Worm (Caenorhabditis elegans) whole organism, L4/young adult: ENCODE data around the gene ZK637.12.

Source experiments
- W03F9.2 ChIP-seq: fragments of 150-350 bp; optimal IDR thresholded peaks from 2 replicates; lab custom pipeline; 2014; ENCODE audit warnings: missing biosample characterization, missing genetic modification characterization
- dao-5 ChIP-seq: sonication (generic microtip); optimal IDR thresholded peaks from 2 replicates; lab custom pipeline; 2016; ENCODE audit warnings: missing genotype, missing genetic modification characterization, moderate library complexity, missing compliant biosample characterization
- him-1 ChIP-seq: sonication (generic microtip); optimal IDR thresholded peaks from 2 replicates; lab custom pipeline; 2016; ENCODE audit warnings: missing genotype, missing genetic modification reagents, missing genetic modification characterization, missing compliant biosample characterization

The ZK637.12 gene

DNA sequence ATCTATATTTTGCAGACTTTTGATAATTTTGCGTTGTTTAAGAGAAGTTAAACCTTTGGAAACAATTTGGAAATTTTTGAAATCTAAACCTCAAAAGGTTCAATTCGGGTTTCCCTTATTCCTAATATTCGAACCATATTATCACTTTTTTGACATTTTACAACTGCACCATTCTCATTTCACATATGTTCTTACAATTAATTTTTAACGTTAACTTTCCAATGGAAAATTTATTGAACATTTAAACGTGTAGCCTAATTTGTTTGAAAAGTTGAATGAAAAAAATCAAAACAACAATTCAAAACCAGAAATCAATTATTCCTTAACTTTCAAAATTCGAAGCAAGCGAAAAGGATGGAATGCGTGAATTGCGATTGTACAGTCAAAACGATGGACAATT is at the start of gene ZK637.12:
ZK637.12 (plus strand) TSS at position 301 of the 400 bp plus-strand sequence.
- TF ChIP-seq dao-5 (tag; lab: Kevin White, UChicago) (no peak), W03F9.2 (tag; lab: Kevin White, UChicago) (no peak), him-1 (tag; lab: Kevin White, UChicago) (no peak)

DNA sequence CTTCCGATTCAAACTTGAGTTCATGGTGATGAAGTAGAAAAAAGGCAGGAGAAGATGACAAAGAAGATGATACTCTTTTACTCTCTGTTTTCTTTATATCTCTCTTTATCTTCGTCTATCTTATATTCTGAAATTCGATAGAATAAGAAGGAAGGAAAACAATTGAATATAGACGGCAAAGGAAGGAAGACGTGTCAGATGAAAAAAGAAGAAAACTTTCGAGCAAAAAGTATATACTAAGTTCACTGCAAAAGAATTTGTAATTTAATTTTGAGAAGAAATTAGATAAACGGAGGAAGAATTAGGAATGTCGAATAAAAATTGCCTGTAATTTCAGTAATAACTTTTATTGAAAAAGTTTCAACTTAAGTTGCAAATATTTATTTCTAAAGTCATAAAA is 47.0 kb upstream of the ZK637.12 start, which contains the start of gene K01F9.2:
K01F9.2 (minus strand) TSS at position 127 of the 400 bp plus-strand sequence.
- TF ChIP-seq him-1 (tag; lab: Kevin White, UChicago) (no peak), dao-5 (tag; lab: Kevin White, UChicago) (no peak), W03F9.2 (tag; lab: Kevin White, UChicago) (no peak)

DNA sequence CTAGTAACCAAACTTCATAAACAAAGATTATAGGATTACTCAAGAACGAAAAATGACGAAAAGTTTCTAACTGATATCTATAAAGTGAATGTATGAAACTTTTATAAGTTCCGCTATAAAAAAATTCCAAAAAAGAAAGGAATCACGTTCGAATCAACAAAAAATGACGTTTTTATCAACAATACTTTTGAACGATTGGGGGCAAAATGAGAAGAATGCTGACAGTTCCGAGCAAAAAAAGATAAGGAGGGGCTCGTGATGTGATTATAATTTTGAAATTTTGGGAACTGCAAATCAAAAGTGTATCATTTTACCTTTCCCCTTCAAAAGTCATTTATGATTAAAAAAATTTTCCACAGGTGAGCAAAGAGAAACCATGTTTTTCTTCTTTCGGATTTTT is 45.1 kb upstream of the ZK637.12 start:
- no peak for TF ChIP-seq dao-5 (tag; lab: Kevin White, UChicago)
- no peak for TF ChIP-seq him-1 (tag; lab: Kevin White, UChicago)
- no peak for TF ChIP-seq W03F9.2 (tag; lab: Kevin White, UChicago)

DNA sequence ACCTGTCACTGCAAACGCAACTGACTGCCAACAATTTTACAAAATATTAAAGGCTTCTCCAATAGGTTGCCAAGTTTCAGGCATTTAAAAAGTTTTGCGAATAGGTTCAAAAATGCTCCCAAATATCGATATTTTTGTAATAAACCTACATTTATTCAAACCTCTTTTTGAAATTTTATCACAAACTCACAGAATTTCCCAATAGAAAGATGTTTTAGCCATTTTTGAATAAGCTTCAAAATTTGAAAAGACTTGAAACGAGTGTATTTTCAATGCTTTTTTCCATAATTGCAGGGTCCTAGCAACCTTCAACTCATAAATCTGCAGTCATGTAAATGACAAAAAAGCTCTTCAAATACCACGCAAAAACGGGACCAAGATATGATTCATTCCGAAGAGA is 41.7 kb upstream of the ZK637.12 start:
- TF ChIP-seq dao-5 (tag; lab: Kevin White, UChicago), result no peak
- TF ChIP-seq him-1 (tag; lab: Kevin White, UChicago), result no peak

DNA sequence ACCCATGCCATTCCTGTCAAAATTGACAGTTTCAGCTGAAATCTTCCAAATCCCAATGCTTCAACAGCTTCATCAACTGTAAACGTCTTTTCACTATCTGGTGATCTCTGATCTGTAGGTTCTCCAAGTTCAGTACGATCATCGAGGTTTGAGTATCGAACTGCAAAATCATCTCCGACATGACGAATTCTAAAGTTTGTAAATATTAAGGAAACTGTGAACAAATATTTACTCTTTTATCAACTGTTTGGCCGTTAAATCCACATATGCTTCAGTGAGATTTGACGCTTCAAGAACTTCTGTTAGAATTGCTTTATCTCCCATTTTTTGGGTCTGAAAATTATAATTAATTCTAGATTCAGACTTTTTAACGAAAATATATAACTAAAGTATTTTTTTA is 38.9 kb upstream of the ZK637.12 start, which contains the start of gene svop-1:
svop-1 (minus strand) TSS at position 339 of the 400 bp plus-strand sequence.
- TF ChIP-seq W03F9.2 (tag; lab: Kevin White, UChicago) (no peak), dao-5 (tag; lab: Kevin White, UChicago) (no peak), him-1 (tag; lab: Kevin White, UChicago) (no peak)

DNA sequence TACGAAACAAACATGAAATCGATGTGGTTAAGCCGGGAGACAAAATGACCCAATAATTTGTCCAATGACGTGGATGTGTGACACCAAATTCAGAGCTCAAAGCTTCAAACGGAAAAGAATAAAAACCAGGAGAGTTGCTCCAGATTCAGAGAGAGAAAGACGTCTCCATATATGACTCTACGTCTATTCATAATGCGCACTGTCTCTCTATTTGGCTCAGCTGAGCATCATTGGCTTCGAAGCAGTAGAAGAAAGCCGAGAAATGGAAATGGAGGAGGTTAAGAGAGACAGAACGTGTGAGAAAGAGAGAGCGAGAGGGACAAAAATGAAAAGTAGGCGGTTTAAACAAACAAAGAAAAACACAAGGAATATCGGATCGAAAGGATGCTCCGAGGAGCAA is 37.7 kb upstream of the ZK637.12 start:
- TF ChIP-seq dao-5 (tag; lab: Kevin White, UChicago), result no peak
- peak; percentile 2 for TF ChIP-seq him-1 (tag; lab: Kevin White, UChicago)

DNA sequence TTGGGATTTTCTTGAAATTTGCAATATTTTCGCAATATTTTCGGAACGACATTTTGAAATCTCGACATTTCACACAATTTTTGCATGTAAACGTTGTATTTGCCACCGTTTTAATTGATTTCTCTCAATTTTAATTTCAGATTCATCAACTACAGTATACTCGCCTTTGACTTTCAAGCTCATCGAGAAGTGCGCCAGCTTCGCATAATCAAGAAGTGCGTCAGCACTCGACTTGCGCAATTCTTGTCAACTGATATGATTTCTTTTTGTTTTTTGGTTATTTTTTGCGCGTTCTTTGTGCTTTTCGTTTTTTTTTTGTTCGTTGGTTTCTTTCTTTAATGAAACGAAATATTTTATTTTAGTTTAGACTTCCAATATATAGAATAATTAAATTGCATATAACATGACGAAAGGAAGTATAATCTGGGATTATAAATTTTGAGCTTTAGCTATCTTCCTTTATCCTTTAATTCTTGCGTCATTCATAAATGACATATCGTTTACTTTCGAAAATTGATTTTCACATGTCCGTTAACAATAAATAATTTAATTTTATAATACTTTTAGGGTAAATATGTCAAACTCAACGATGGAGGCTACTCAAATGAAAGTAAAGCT is 36.7 kb upstream of the ZK637.12 start, which contains the start of gene famh-136:
famh-136 (plus strand) TSS at position 568 of the 618 bp plus-strand sequence.
- TF ChIP-seq dao-5 (tag; lab: Kevin White, UChicago), result no peak
- TF ChIP-seq him-1 (tag; lab: Kevin White, UChicago), result peak; percentile 50
- TF ChIP-seq W03F9.2 (tag; lab: Kevin White, UChicago), result peak; percentile 94

DNA sequence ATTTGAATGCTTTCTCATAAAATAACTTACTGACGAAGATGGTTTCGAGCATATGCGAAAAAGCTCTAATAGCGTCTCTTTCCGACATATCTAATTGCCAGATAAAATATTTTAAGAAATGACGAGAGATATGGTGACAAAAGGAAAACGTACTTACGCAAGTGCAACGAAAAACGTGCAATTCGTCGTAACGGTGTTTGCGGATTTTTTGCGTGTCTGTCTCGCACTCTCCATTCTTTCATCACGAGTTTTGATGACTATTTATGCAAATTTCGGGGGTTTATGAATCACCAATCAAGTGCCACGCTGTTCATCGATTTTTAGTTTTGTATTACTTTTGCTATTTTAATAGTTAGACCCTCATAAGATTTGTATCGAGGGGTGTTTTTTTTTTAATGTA is 35.1 kb upstream of the ZK637.12 start, which contains the start of gene ZK637.14:
ZK637.14 (minus strand) TSS at position 201 of the 400 bp plus-strand sequence.
- no peak for TF ChIP-seq dao-5 (tag; lab: Kevin White, UChicago)
- no peak for TF ChIP-seq him-1 (tag; lab: Kevin White, UChicago)
- TF ChIP-seq W03F9.2 (tag; lab: Kevin White, UChicago), result peak; percentile 53

DNA sequence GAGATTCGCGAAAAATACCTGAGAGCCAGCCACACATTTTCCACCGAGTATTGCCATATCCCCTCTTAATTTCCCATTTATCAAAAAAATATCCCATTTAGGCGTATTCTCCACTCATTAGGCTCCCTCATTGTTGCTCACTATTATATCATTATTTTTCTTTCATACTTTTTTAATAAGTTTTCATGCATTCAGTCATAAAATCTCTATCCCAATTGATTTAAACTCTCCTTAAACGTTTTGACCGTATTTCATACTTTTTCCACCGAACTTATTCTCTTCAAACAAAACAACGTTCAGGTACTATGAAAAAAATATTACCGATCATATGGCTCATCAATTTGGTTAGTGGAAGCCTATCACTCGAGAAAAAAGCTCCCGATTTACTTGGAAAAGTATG is 34.1 kb upstream of the ZK637.12 start, which contains the start of gene lnkn-1:
lnkn-1 (plus strand) TSS at position 301 of the 400 bp plus-strand sequence.
- TF ChIP-seq him-1 (tag; lab: Kevin White, UChicago) (no peak), W03F9.2 (tag; lab: Kevin White, UChicago) (no peak), dao-5 (tag; lab: Kevin White, UChicago) (no peak)

DNA sequence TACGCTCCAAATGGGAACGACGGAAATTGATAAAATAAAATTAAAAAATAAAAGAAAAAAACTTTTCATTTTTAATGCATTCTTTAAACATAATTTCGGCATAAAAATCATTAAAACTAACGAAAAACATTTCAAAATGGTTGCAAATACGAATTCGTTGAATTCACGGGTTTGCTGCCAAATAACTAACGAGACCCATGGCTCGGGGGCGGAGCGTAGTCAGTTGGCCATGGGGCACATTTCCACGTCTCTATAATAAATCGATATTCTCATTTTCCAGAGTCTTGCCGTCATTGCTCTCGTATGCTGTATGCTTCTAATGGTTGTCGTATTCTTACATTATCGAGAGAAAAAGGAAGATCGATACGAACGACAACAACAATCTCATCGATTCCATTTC is 30.6 kb upstream of the ZK637.12 start, which contains the start of gene ZK637.4:
ZK637.4 (plus strand) TSS at position 301 of the 400 bp plus-strand sequence.
- TF ChIP-seq W03F9.2 (tag; lab: Kevin White, UChicago), result no peak

DNA sequence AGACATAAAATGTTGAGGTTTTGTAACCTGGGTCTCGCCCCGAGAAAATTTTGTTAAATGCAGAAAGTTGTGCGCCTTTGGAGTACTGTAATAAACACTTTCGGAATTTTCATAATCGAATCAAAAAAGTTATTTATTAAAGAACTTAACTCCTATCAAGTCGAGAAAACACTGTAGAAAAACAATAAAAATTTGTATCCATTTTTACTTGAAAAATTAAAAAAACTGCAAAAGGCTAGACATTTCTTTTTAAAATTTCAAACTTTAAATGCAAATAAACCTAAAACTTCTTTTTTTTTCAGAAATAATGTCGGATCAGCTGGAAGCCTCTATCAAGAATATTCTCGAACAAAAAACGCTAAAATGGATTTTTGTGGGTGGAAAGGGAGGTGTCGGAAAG is 29.3 kb upstream of the ZK637.12 start, which contains the start of gene asna-1:
asna-1 (plus strand) TSS at position 301 of the 400 bp plus-strand sequence.
- no peak for TF ChIP-seq W03F9.2 (tag; lab: Kevin White, UChicago)
- no peak for TF ChIP-seq dao-5 (tag; lab: Kevin White, UChicago)
- no peak for TF ChIP-seq him-1 (tag; lab: Kevin White, UChicago)

DNA sequence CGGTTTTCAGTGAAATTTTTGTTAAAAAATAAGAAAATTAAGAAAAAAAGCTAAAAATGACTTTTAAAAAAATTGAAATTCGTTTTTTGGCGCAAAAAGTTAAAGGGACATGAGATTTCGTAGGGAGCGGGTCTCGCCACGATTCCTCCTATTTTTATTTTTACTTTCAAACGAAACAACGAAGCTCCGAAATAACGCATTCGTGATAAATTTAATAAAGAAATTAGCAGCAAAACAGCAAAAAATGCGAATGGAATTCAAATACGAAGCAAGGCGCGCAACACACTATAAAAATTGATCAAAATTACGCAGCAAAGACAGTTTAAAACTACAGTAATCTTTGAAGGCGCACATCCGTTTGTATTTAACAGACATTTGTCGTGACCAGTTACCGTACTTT is 24.3 kb upstream of the ZK637.12 start:
- TF ChIP-seq dao-5 (tag; lab: Kevin White, UChicago) (no peak), W03F9.2 (tag; lab: Kevin White, UChicago) (peak; percentile 65)

DNA sequence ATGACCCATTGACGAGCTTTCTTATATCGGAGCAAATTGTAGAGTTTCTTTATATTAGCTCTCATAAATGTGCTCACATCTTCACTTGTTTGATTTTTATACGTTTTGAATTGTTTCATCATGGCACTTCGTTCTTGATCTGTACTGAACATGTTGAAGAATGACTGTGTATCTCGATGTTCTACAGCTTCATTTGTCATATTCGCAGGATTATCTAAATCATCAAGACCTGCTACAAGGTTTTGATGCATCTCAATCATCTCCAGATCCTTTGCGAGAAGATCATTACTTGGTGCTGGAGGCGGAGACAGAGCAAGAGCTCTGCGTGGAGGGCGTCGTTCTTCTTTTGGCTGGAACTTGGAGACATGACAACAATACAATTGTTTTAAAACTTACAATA is 20.8 kb upstream of the ZK637.12 start:
- TF ChIP-seq W03F9.2 (tag; lab: Kevin White, UChicago), result no peak
- TF ChIP-seq dao-5 (tag; lab: Kevin White, UChicago), result no peak
- no peak for TF ChIP-seq him-1 (tag; lab: Kevin White, UChicago)

DNA sequence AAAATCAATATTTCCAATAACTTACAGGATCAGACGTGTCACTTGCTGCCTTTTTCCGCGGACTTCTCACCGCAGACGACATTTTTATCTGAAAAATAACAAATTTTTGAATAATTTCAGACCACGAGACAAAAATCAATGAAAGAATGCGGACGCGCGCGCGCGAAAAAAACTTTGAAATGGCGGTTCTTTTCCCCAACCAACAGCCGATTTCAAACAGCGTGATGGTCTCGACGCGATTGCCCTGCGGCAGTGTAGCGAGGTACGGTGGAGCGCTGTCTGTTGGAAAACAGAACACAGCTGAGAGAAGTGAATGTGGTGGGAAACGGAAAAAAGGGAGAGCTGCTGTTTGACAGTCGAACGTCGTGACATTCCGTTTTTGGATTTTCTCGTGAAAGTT is 20.0 kb upstream of the ZK637.12 start, which contains the start of gene lin-9:
lin-9 (minus strand) TSS at position 88 of the 400 bp plus-strand sequence.
- TF ChIP-seq W03F9.2 (tag; lab: Kevin White, UChicago), result peak; percentile 97
- TF ChIP-seq him-1 (tag; lab: Kevin White, UChicago), result peak; percentile 87
- no peak for TF ChIP-seq dao-5 (tag; lab: Kevin White, UChicago)
